Worm (Caenorhabditis elegans) whole organism, L4 larva: ENCODE results near the gene M02D8.3.

Experiments used
- F49E8.2 ChIP-seq: sonication (generic microtip); optimal IDR thresholded peaks from 2 replicates; lab custom pipeline; 2016; ENCODE audit warnings: missing compliant biosample characterization, mild to moderate bottlenecking, missing genetic modification characterization, borderline replicate concordance
- ZK337.2 ChIP-seq: fragments of 200-800 bp; sonication (Bioruptor generic); IDR thresholded peaks from 2 replicates; pipeline ENCODE4 v1.3.6; 2022; ENCODE audit warnings: missing genetic modification reagents, missing genetic modification characterization, missing compliant biosample characterization
- aha-1 ChIP-seq: fragments of 150-350 bp; peaks from one replicate; lab custom pipeline; 2014; ENCODE audit warnings: missing biosample characterization, missing genetic modification characterization
- arid-1 ChIP-seq: fragments of 200-800 bp; sonication (Bioruptor generic); conservative IDR thresholded peaks from 2 replicates; pipeline ENCODE4 v1.3.6; 2022; ENCODE audit warnings: missing genetic modification reagents, missing genetic modification characterization, missing compliant biosample characterization
- dmd-6 ChIP-seq: fragments of 200-800 bp; sonication (Bioruptor generic); IDR thresholded peaks from 2 replicates; pipeline ENCODE4 v1.3.6; 2022; ENCODE audit warnings: missing genetic modification reagents, missing genetic modification characterization, missing compliant biosample characterization
- dve-1 ChIP-seq: sonication (generic microtip); optimal IDR thresholded peaks from 2 replicates; lab custom pipeline; 2017; ENCODE audit warnings: antibody characterized with exemption, mild to moderate bottlenecking, missing genetic modification characterization, missing compliant biosample characterization; ENCODE audit not compliant: insufficient read depth
- egl-43 ChIP-seq: fragments of 200-800 bp; sonication (Bioruptor generic); IDR thresholded peaks from 2 replicates; pipeline ENCODE4 v1.3.6; 2022; ENCODE audit warnings: missing genetic modification reagents, missing genetic modification characterization, missing compliant biosample characterization
- fkh-10 ChIP-seq: fragments of 150-350 bp; optimal IDR thresholded peaks from 2 replicates; lab custom pipeline; 2014; ENCODE audit warnings: missing biosample characterization, missing genetic modification reagents, missing genetic modification characterization
- gei-8 ChIP-seq: fragments of 200-800 bp; sonication (Bioruptor generic); optimal IDR thresholded peaks from 2 replicates; lab custom pipeline; 2018; ENCODE audit warnings: mild to moderate bottlenecking, missing genetic modification characterization, missing compliant biosample characterization
- lin-15B ChIP-seq: fragments of 150-350 bp; sonication (generic microtip); optimal IDR thresholded peaks from 3 replicates; lab custom pipeline; 2014; ENCODE audit warnings: missing biosample characterization, missing genetic modification characterization
- madf-5 ChIP-seq, 2 experiments: fragments of 200-800 bp; sonication (Bioruptor generic); IDR thresholded peaks; 2 replicates each; pipeline ENCODE4 v1.3.6; 2022; ENCODE audit warnings: missing compliant biosample characterization in 2 of 2, missing genetic modification characterization in 2 of 2
- madf-9 ChIP-seq: fragments of 200-800 bp; sonication (Bioruptor generic); conservative IDR thresholded peaks from 2 replicates; pipeline ENCODE4 v1.3.6; 2022; ENCODE audit warnings: missing genetic modification reagents, missing genetic modification characterization, missing compliant biosample characterization
- mxl-2 ChIP-seq: fragments of 200-800 bp; sonication (Bioruptor generic); conservative IDR thresholded peaks from 2 replicates; pipeline ENCODE4 v1.3.6; 2022; ENCODE audit warnings: missing genetic modification reagents, missing genetic modification characterization, missing compliant biosample characterization
- nhr-111 ChIP-seq: fragments of 200-800 bp; sonication (Bioruptor generic); optimal IDR thresholded peaks from 2 replicates; lab custom pipeline; 2018; ENCODE audit warnings: mild to moderate bottlenecking, missing genetic modification characterization, missing compliant biosample characterization
- nhr-25 ChIP-seq: sonication (generic microtip); optimal IDR thresholded peaks from 2 replicates; lab custom pipeline; 2017; ENCODE audit warnings: missing genetic modification characterization, mild to moderate bottlenecking, missing compliant biosample characterization, antibody characterized with exemption, moderate library complexity, borderline replicate concordance; ENCODE audit not compliant: insufficient read depth
- nhr-42 ChIP-seq: fragments of 200-800 bp; sonication (Bioruptor generic); IDR thresholded peaks from 2 replicates; pipeline ENCODE4 v1.3.6; 2022; ENCODE audit warnings: missing genetic modification characterization, missing compliant biosample characterization
- pha-4 ChIP-seq, 2 experiments: fragments of 150-350 bp in 1 of 2; fragments of 200-800 bp in 1 of 2; sonication (Bioruptor generic) in 1 of 2; IDR thresholded peaks in 1 of 2; optimal IDR thresholded peaks in 1 of 2; 2 replicates each; pipeline versions ENCODE4 v1.3.6 to Lab custom; 2014 to 2022; ENCODE audit warnings: missing genetic modification characterization in 2 of 2, missing genetic modification reagents in 2 of 2, missing biosample characterization in 1 of 2, missing compliant biosample characterization in 1 of 2
- pqm-1 ChIP-seq: sonication (generic microtip); optimal IDR thresholded peaks from 2 replicates; lab custom pipeline; 2017; ENCODE audit warnings: missing biosample characterization, missing genetic modification characterization
- snpc-1.2 ChIP-seq: fragments of 200-800 bp; sonication (Bioruptor generic); IDR thresholded peaks from 2 replicates; pipeline ENCODE4 v1.3.6; 2022; ENCODE audit warnings: missing genetic modification reagents, missing genetic modification characterization, missing compliant biosample characterization

Gene M02D8.3

ce11 chrX:8709424-8709823 lies 27.4 kb downstream of the M02D8.3 start, which contains the start of gene kreg-1:
Gene kreg-1 (plus strand): TSS chrX:8709764.
- TF ChIP-seq lin-15B: no peak
- peak; percentile 11; the same call in 1 of the 2 replicates for TF ChIP-seq dmd-6
- TF ChIP-seq ZK337.2 (GFP tag; lab: Robert Waterston, UW): no peak
- TF ChIP-seq nhr-25 (tag; lab: Kevin White, UChicago): no peak
- TF ChIP-seq pqm-1 (tag; lab: Kevin White, UChicago): peak; percentile 32

ce11 chrX:8708053-8708452 lies 28.8 kb downstream of the M02D8.3 start, which contains the start of gene F53A9.3:
Gene F53A9.3 (plus strand): TSS chrX:8708353.
- TF ChIP-seq nhr-111 (GFP tag; lab: Kevin White, UChicago) (no peak), nhr-42 (GFP tag; lab: Robert Waterston, UW) (no peak), madf-5 (GFP tag; IDR thresholded peaks at IDR 0.05; lab: Robert Waterston, UW) (no peak), snpc-1.2 (GFP tag; lab: Robert Waterston, UW) (no peak), lin-15B (no peak), dmd-6 (no peak), fkh-10 (GFP tag; lab: Kevin White, UChicago) (no peak), gei-8 (no peak)

- TF ChIP-seq madf-9 (GFP tag; lab: Robert Waterston, UW) (no peak), aha-1 (tag; lab: Kevin White, UChicago) (peak; percentile 90)
- TF ChIP-seq, all 104 proteins: peak for 1
Measured at ce11 chrX:8704830-8705229, 32.0 kb downstream of the M02D8.3 start.

- TF ChIP-seq F49E8.2 (tag; lab: Kevin White, UChicago) (no peak), egl-43 (no peak), gei-8 (no peak), pha-4 (GFP tag; IDR thresholded peaks at IDR 0.05; lab: Robert Waterston, UW) (no peak), pha-4 (tag; optimal IDR thresholded peaks at IDR 0.05; lab: Kevin White, UChicago) (no peak), pqm-1 (tag; lab: Kevin White, UChicago) (no peak), arid-1 (GFP tag; lab: Robert Waterston, UW) (no peak), dve-1 (no peak), mxl-2 (GFP tag; lab: Robert Waterston, UW) (no peak)
Measured at ce11 chrX:8703664-8704356, 33.0 kb downstream of the M02D8.3 start, which contains the start of gene jbts-14. Gene jbts-14 (plus strand): TSS chrX:8704306.

- TF ChIP-seq madf-5 (GFP tag; IDR thresholded peaks at IDR 0.05; lab: Robert Waterston, UW): no peak
- TF ChIP-seq, all 104 proteins: peak for 0
Measured at ce11 chrX:8697517-8697916, 39.3 kb downstream of the M02D8.3 start, which contains the start of gene frpr-8. Gene frpr-8 (plus strand): TSS chrX:8697817.
